Fruit fly (Drosophila melanogaster) whole organism, embryonic: Measurements from ENCODE around the gene CG4594.

Experiments
- Asciz ChIP-seq: fragments of 200-800 bp; sonication (Bioruptor generic); optimal IDR thresholded peaks from 2 replicates; lab custom pipeline; 2017; ENCODE audit warnings: missing biosample characterization, mild to moderate bottlenecking, missing genetic modification characterization, missing genetic modification reagents
- BEAF-32 ChIP-seq: fragments of 200-800 bp; sonication (Bioruptor generic); optimal IDR thresholded peaks from 3 replicates; lab custom pipeline; 2017; ENCODE audit warnings: missing biosample characterization, missing genetic modification characterization, mild to moderate bottlenecking, moderate library complexity, missing genetic modification reagents
- CG10274 ChIP-seq: fragments of 200-800 bp; sonication (Bioruptor generic); optimal IDR thresholded peaks from 3 replicates; lab custom pipeline; 2017; ENCODE audit warnings: missing biosample characterization, mild to moderate bottlenecking, missing genetic modification characterization
- CG11085 ChIP-seq: fragments of 200-800 bp; sonication (Bioruptor generic); IDR thresholded peaks from 2 replicates; pipeline ENCODE4 v1.3.6; 2022; ENCODE audit warnings: missing biosample characterization, missing genetic modification characterization
- CG11093 ChIP-seq: fragments of 200-800 bp; sonication (Bioruptor generic); IDR thresholded peaks from 3 replicates; pipeline ENCODE4 v1.3.6; 2022; ENCODE audit warnings: missing biosample characterization, missing genetic modification characterization
- CG14050 ChIP-seq: fragments of 200-800 bp; sonication (Bioruptor generic); IDR thresholded peaks from 3 replicates; pipeline ENCODE4 v1.3.6; 2022; ENCODE audit warnings: missing biosample characterization, missing genetic modification characterization
- CG14441 ChIP-seq: fragments of 200-800 bp; sonication (Bioruptor generic); IDR thresholded peaks from 2 replicates; pipeline ENCODE4 v1.3.6; 2022; ENCODE audit warnings: missing biosample characterization, missing genetic modification characterization
- CG15514 ChIP-seq: fragments of 200-800 bp; sonication (Bioruptor generic); optimal IDR thresholded peaks from 3 replicates; lab custom pipeline; 2017; ENCODE audit warnings: missing biosample characterization, missing genetic modification characterization, mild to moderate bottlenecking, moderate library complexity, missing genetic modification reagents
- CG1603 ChIP-seq: fragments of 200-800 bp; sonication (Bioruptor generic); optimal IDR thresholded peaks from 2 replicates; lab custom pipeline; 2019; ENCODE audit warnings: missing biosample characterization, mild to moderate bottlenecking, missing genetic modification characterization, moderate library complexity
- CG16815 ChIP-seq: fragments of 200-800 bp; sonication (Bioruptor generic); optimal IDR thresholded peaks from 3 replicates; lab custom pipeline; 2017; ENCODE audit warnings: missing biosample characterization, mild to moderate bottlenecking, missing genetic modification characterization
- CG17568 ChIP-seq: fragments of 200-800 bp; sonication (Bioruptor generic); optimal IDR thresholded peaks from 2 replicates; lab custom pipeline; 2018; ENCODE audit warnings: missing biosample characterization, mild to moderate bottlenecking, missing genetic modification characterization, moderate library complexity
- CG18619 ChIP-seq: fragments of 200-800 bp; sonication (Bioruptor generic); optimal IDR thresholded peaks from 3 replicates; lab custom pipeline; 2017; ENCODE audit warnings: missing biosample characterization, mild to moderate bottlenecking, missing genetic modification characterization
- CG31388 ChIP-seq: fragments of 200-800 bp; sonication (Bioruptor generic); optimal IDR thresholded peaks from 2 replicates; lab custom pipeline; 2016; ENCODE audit warnings: missing biosample characterization, missing genetic modification characterization
- CG3726 ChIP-seq: fragments of 200-800 bp; sonication (Bioruptor generic); IDR thresholded peaks from 3 replicates; pipeline ENCODE4, ENCODE4 v1.3.6; 2022; ENCODE audit warnings: missing biosample characterization, missing genetic modification characterization
- CG4617 ChIP-seq: fragments of 200-800 bp; sonication (Bioruptor generic); optimal IDR thresholded peaks from 3 replicates; lab custom pipeline; 2016; ENCODE audit warnings: missing biosample characterization, missing genetic modification characterization, borderline replicate concordance
- CG4854 ChIP-seq: fragments of 200-800 bp; sonication (Bioruptor generic); optimal IDR thresholded peaks from 2 replicates; lab custom pipeline; 2016; ENCODE audit warnings: missing biosample characterization, missing genetic modification characterization, inconsistent platforms
- CG8388 ChIP-seq: fragments of 200-800 bp; sonication (Bioruptor generic); optimal IDR thresholded peaks from 2 replicates; lab custom pipeline; 2019; ENCODE audit warnings: missing biosample characterization, mild to moderate bottlenecking, missing genetic modification characterization, moderate library complexity
- CG9437 ChIP-seq: fragments of 200-800 bp; sonication (Bioruptor generic); optimal IDR thresholded peaks from 2 replicates; lab custom pipeline; 2018; ENCODE audit warnings: missing biosample characterization, mild to moderate bottlenecking, missing genetic modification characterization
- CoRest ChIP-seq: fragments of 200-800 bp; sonication (Bioruptor generic); optimal IDR thresholded peaks from 3 replicates; lab custom pipeline; 2018; ENCODE audit warnings: missing biosample characterization, mild to moderate bottlenecking, missing genetic modification characterization, moderate library complexity
- Dfd ChIP-seq, 2 experiments: fragments of >200 bp; optimal IDR thresholded peaks; 2 replicates each; lab custom pipeline; 2017; ENCODE audit warnings: missing biosample characterization in 2 of 2, missing genetic modification characterization in 2 of 2
- Dip2 ChIP-seq: fragments of 200-800 bp; sonication (Bioruptor generic); IDR thresholded peaks from 2 replicates; pipeline ENCODE4 v1.3.6; 2022; ENCODE audit warnings: missing biosample characterization, missing genetic modification characterization
- Dll ChIP-seq: fragments of 200-800 bp; sonication (Bioruptor generic); IDR thresholded peaks from 4 replicates; pipeline ENCODE4 v1.3.6; 2022; ENCODE audit warnings: missing biosample characterization, missing genetic modification characterization; ENCODE audit not compliant: partially characterized antibody
- Dp ChIP-seq: fragments of 200-800 bp; sonication (Bioruptor generic); optimal IDR thresholded peaks from 2 replicates; lab custom pipeline; 2018; ENCODE audit warnings: missing biosample characterization, mild to moderate bottlenecking, missing genetic modification characterization, moderate library complexity
- E2f2 ChIP-seq: fragments of 200-800 bp; sonication (Bioruptor generic); IDR thresholded peaks from 2 replicates; pipeline ENCODE4 v1.3.6; 2022; ENCODE audit warnings: missing biosample characterization, missing genetic modification characterization
- Fer1 ChIP-seq: fragments of 200-800 bp; sonication (Bioruptor generic); optimal IDR thresholded peaks from 2 replicates; lab custom pipeline; 2017; ENCODE audit warnings: missing biosample characterization, mild to moderate bottlenecking, missing genetic modification characterization
- Hmr ChIP-seq: fragments of 200-800 bp; sonication (Bioruptor generic); optimal IDR thresholded peaks from 3 replicates; lab custom pipeline; 2017; ENCODE audit warnings: mild to moderate bottlenecking, missing biosample characterization, missing genetic modification reagents, missing genetic modification characterization
- Mad ChIP-seq: fragments of 200-800 bp; sonication (Bioruptor generic); optimal IDR thresholded peaks from 2 replicates; lab custom pipeline; 2016; ENCODE audit warnings: missing biosample characterization, missing genetic modification characterization
- NfI ChIP-seq: fragments of 200-800 bp; sonication (Bioruptor generic); optimal IDR thresholded peaks from 3 replicates; lab custom pipeline; 2018; ENCODE audit warnings: missing biosample characterization, mild to moderate bottlenecking, missing genetic modification characterization, moderate library complexity
- Rfx ChIP-seq: fragments of 200-800 bp; sonication (Bioruptor generic); IDR thresholded peaks from 2 replicates; pipeline ENCODE4 v1.3.6; 2022; ENCODE audit warnings: missing biosample characterization, missing genetic modification characterization
- Scr ChIP-seq: fragments of 200-800 bp; sonication (Bioruptor generic); IDR thresholded peaks from 2 replicates; pipeline ENCODE4 v1.3.6; 2022; ENCODE audit warnings: missing biosample characterization, missing genetic modification characterization; ENCODE audit not compliant: partially characterized antibody
- Side ChIP-seq: fragments of 200-800 bp; sonication (Bioruptor generic); optimal IDR thresholded peaks from 2 replicates; lab custom pipeline; 2016; ENCODE audit warnings: missing biosample characterization, missing genetic modification characterization
- bcd ChIP-seq: fragments of 200-800 bp; sonication (Bioruptor generic); optimal IDR thresholded peaks from 2 replicates; lab custom pipeline; 2017; ENCODE audit warnings: missing biosample characterization, mild to moderate bottlenecking, missing genetic modification characterization
- bowl ChIP-seq: fragments of 200-800 bp; sonication (Bioruptor generic); IDR thresholded peaks from 2 replicates; pipeline ENCODE4 v1.3.6; 2022; ENCODE audit warnings: missing biosample characterization, missing genetic modification characterization
- caup ChIP-seq: fragments of 200-800 bp; sonication (Bioruptor generic); optimal IDR thresholded peaks from 3 replicates; lab custom pipeline; 2017; ENCODE audit warnings: missing biosample characterization, mild to moderate bottlenecking, missing genetic modification characterization, moderate library complexity; ENCODE audit not compliant: severe bottlenecking
- dysf ChIP-seq: fragments of 200-800 bp; sonication (Bioruptor generic); IDR thresholded peaks from 3 replicates; pipeline ENCODE4 v1.3.6; 2022; ENCODE audit warnings: missing biosample characterization, missing genetic modification characterization
- ftz-f1 ChIP-seq: fragments of 200-800 bp; sonication (Bioruptor generic); optimal IDR thresholded peaks from 2 replicates; lab custom pipeline; 2016; ENCODE audit warnings: missing biosample characterization, missing genetic modification characterization
- gce ChIP-seq: fragments of 200-800 bp; sonication (Bioruptor generic); IDR thresholded peaks from 3 replicates; pipeline ENCODE4 v1.3.6; 2022; ENCODE audit warnings: missing biosample characterization, missing genetic modification characterization
- insv ChIP-seq, 2 experiments: fragments of 200-800 bp; sonication (Bioruptor generic); optimal IDR thresholded peaks; 3 replicates each; lab custom pipeline; 2016 to 2018; ENCODE audit warnings: missing biosample characterization in 2 of 2, missing genetic modification characterization in 2 of 2
- nerfin-1 ChIP-seq: fragments of 200-800 bp; sonication (Bioruptor generic); optimal IDR thresholded peaks from 3 replicates; lab custom pipeline; 2019; ENCODE audit warnings: missing biosample characterization, mild to moderate bottlenecking, missing genetic modification characterization, moderate library complexity
- onecut ChIP-seq: fragments of 200-800 bp; sonication (Bioruptor generic); IDR thresholded peaks from 2 replicates; pipeline ENCODE4 v1.3.6; 2022; ENCODE audit warnings: missing biosample characterization, missing genetic modification characterization
- peb ChIP-seq: fragments of 200-800 bp; sonication (Bioruptor generic); IDR thresholded peaks from 2 replicates; pipeline ENCODE4 v1.3.6; 2022; ENCODE audit warnings: missing biosample characterization, missing genetic modification characterization
- pnt ChIP-seq: fragments of 200-800 bp; sonication (Bioruptor generic); optimal IDR thresholded peaks from 3 replicates; lab custom pipeline; 2016; ENCODE audit warnings: missing biosample characterization, missing genetic modification characterization
- pum ChIP-seq: fragments of 200-800 bp; sonication (Bioruptor generic); optimal IDR thresholded peaks from 2 replicates; lab custom pipeline; 2016; ENCODE audit warnings: missing biosample characterization, missing genetic modification characterization
- run ChIP-seq: fragments of 200-800 bp; sonication (Bioruptor generic); optimal IDR thresholded peaks from 3 replicates; lab custom pipeline; 2018; ENCODE audit warnings: missing biosample characterization, mild to moderate bottlenecking, missing genetic modification characterization
- salm ChIP-seq: fragments of 200-800 bp; sonication (Bioruptor generic); optimal IDR thresholded peaks from 2 replicates; lab custom pipeline; 2018; ENCODE audit warnings: missing biosample characterization, mild to moderate bottlenecking, missing genetic modification characterization
- sc ChIP-seq, 3 experiments: fragments of >200 bp in 2 of 3; fragments of 200-800 bp in 1 of 3; sonication (Bioruptor generic) in 1 of 3; optimal IDR thresholded peaks; 2 replicates in 2 of 3; 3 replicates in 1 of 3; lab custom pipeline; 2017; ENCODE audit warnings: mild to moderate bottlenecking in 1 of 3, missing biosample characterization in 1 of 3, missing genetic modification characterization in 1 of 3, missing genetic modification reagents in 1 of 3
- shn ChIP-seq: fragments of 200-800 bp; sonication (Bioruptor generic); optimal IDR thresholded peaks from 3 replicates; lab custom pipeline; 2016; ENCODE audit warnings: missing biosample characterization, missing genetic modification characterization
- sima ChIP-seq: fragments of 200-800 bp; sonication (Bioruptor generic); optimal IDR thresholded peaks from 2 replicates; lab custom pipeline; 2016; ENCODE audit warnings: missing biosample characterization, missing genetic modification characterization
- stwl ChIP-seq: fragments of 200-800 bp; sonication (Bioruptor generic); optimal IDR thresholded peaks from 3 replicates; lab custom pipeline; 2018; ENCODE audit warnings: missing biosample characterization, mild to moderate bottlenecking, missing genetic modification characterization, moderate library complexity
- unpg ChIP-seq: fragments of 200-800 bp; sonication (Bioruptor generic); optimal IDR thresholded peaks from 3 replicates; lab custom pipeline; 2018; ENCODE audit warnings: missing biosample characterization, mild to moderate bottlenecking, missing genetic modification characterization, moderate library complexity

The CG4594 gene

DNA sequence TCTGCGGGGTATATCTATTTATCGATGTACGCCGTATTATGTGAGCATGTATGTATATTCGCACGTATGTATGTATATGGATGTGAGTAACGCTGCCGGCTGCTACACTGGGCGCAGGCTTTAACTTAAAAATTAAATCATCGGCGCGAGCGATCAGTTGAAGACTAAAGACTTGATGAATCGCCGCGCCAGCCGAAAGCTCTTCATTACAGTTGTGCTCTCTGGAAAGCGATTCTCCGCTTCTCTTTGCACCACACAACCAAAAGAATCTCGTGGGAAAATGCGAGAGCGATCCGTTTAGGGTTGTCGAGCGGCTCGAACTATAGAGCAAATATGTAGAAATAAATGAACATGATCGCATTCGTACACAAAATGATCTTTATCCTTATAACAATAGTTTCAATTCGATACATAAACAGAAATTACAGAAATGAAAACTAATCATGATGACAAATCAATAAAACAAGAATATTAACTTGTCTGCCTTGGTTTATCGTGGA, 11.4 kb upstream of the CG4594 start, which contains the start of gene CG13124 (continued):
- TF ChIP-seq CG3726 (GFP tag; lab: Robert Waterston, UW): no peak
- no peak for TF ChIP-seq CG4617 (GFP tag; lab: Kevin White, UChicago)
- no peak for TF ChIP-seq Mad
- TF ChIP-seq CoRest (tag; lab: Kevin White, UChicago): no peak
- TF ChIP-seq unpg (GFP tag; lab: Kevin White, UChicago): peak; percentile 32
- TF ChIP-seq CG11093 (GFP tag; lab: Robert Waterston, UW): no peak
- TF ChIP-seq run: no peak
- no peak for TF ChIP-seq bcd (GFP tag; lab: Kevin White, UChicago)
- no peak for TF ChIP-seq caup (GFP tag; lab: Kevin White, UChicago)
- no peak for TF ChIP-seq pum
- no peak for TF ChIP-seq CG14441
- TF ChIP-seq Asciz (GFP tag; lab: Kevin White, UChicago): no peak
- no peak for TF ChIP-seq sima (GFP tag; lab: Kevin White, UChicago)
- TF ChIP-seq salm: peak; percentile 16
- no peak for TF ChIP-seq CG1603
- peak; percentile 74 for TF ChIP-seq Rfx (GFP tag; lab: Robert Waterston, UW)
- TF ChIP-seq sc (optimal IDR thresholded peaks at IDR 0.05; lab: Kevin White, UChicago): no peak
- TF ChIP-seq sc (GFP tag; optimal IDR thresholded peaks at IDR 0.05; lab: Kevin White, UChicago): no peak
- no peak for TF ChIP-seq ftz-f1 (GFP tag; lab: Kevin White, UChicago)
- TF ChIP-seq Dll: no peak
- TF ChIP-seq NfI (GFP tag; lab: Kevin White, UChicago): peak; percentile 32
- TF ChIP-seq stwl (tag; lab: Kevin White, UChicago): no peak
- TF ChIP-seq CG4854: no peak
- TF ChIP-seq CG16815 (GFP tag; lab: Kevin White, UChicago): no peak
- TF ChIP-seq gce: no peak
- peak; percentile 43; the same call in 2 of the 3 replicates for TF ChIP-seq dysf (GFP tag; lab: Robert Waterston, UW)
- TF ChIP-seq Dfd (GFP tag; optimal IDR thresholded peaks at IDR 0.05; lab: Kevin White, UChicago): no peak
- TF ChIP-seq CG8388 (GFP tag; lab: Kevin White, UChicago): no peak
- no peak for TF ChIP-seq CG14050
- no peak for TF ChIP-seq Side (GFP tag; lab: Kevin White, UChicago)
- peak; percentile 43 for TF ChIP-seq CG15514
- TF ChIP-seq CG18619 (GFP tag; lab: Kevin White, UChicago): no peak
- no peak for TF ChIP-seq CG9437
- TF ChIP-seq shn (GFP tag; lab: Kevin White, UChicago): no peak
- TF ChIP-seq Hmr: peak; percentile 55
- TF ChIP-seq insv (GFP tag; optimal IDR thresholded peaks at IDR 0.05; lab: Kevin White, UChicago): no peak
- no peak for TF ChIP-seq CG10274
- no peak for TF ChIP-seq BEAF-32 (GFP tag; lab: Kevin White, UChicago)
- TF ChIP-seq Dip2: no peak
- TF ChIP-seq Scr (GFP tag; lab: Robert Waterston, UW): no peak
- no peak for TF ChIP-seq E2f2 (GFP tag; lab: Robert Waterston, UW)
- peak; percentile 39 for TF ChIP-seq Fer1 (GFP tag; lab: Kevin White, UChicago)
- TF ChIP-seq Dp: no peak
- TF ChIP-seq CG11085 (GFP tag; lab: Robert Waterston, UW): no peak
- no peak for TF ChIP-seq bowl (GFP tag; lab: Robert Waterston, UW)
- no peak for TF ChIP-seq pnt (GFP tag; lab: Kevin White, UChicago)
- TF ChIP-seq onecut (GFP tag; lab: Robert Waterston, UW): no peak
- TF ChIP-seq CG17568: peak; percentile 50
- TF ChIP-seq peb: no peak
- TF ChIP-seq CG31388: no peak
- TF ChIP-seq nerfin-1 (tag; lab: Kevin White, UChicago): no peak
